Fruit fly (Drosophila melanogaster) whole organism, embryonic: ENCODE measurements around the gene Mst85C.

Experiments used
- Atf-2 ChIP-seq: fragments of 200-800 bp; sonication (Bioruptor generic); optimal IDR thresholded peaks from 2 replicates; lab custom pipeline; 2016; ENCODE audit warnings: missing biosample characterization, missing genetic modification characterization
- Bteb2 ChIP-seq: fragments of 200-800 bp; sonication (Bioruptor generic); optimal IDR thresholded peaks from 2 replicates; lab custom pipeline; 2016; ENCODE audit warnings: missing biosample characterization, missing genetic modification characterization
- CG10959 ChIP-seq: fragments of 200-800 bp; sonication (Bioruptor generic); IDR thresholded peaks from 2 replicates; pipeline ENCODE4 v1.3.6; 2022; ENCODE audit warnings: missing biosample characterization, missing genetic modification characterization
- CG11504 ChIP-seq: fragments of 200-800 bp; sonication (Bioruptor generic); optimal IDR thresholded peaks from 3 replicates; lab custom pipeline; 2019; ENCODE audit warnings: missing biosample characterization, mild to moderate bottlenecking, missing genetic modification characterization, moderate library complexity
- CG12942 ChIP-seq: fragments of 200-800 bp; sonication (Bioruptor generic); optimal IDR thresholded peaks from 3 replicates; lab custom pipeline; 2016; ENCODE audit warnings: missing biosample characterization, missing genetic modification characterization
- CG13775 ChIP-seq: fragments of 200-800 bp; sonication (Bioruptor generic); optimal IDR thresholded peaks from 3 replicates; lab custom pipeline; 2017; ENCODE audit warnings: missing biosample characterization, mild to moderate bottlenecking, missing genetic modification characterization
- CG14710 ChIP-seq: fragments of 200-800 bp; sonication (Bioruptor generic); optimal IDR thresholded peaks from 3 replicates; lab custom pipeline; 2019; ENCODE audit warnings: missing biosample characterization, mild to moderate bottlenecking, missing genetic modification characterization, moderate library complexity
- CG14860 ChIP-seq: fragments of 200-800 bp; sonication (Bioruptor generic); IDR thresholded peaks from 3 replicates; pipeline ENCODE4 v1.3.6; 2022; ENCODE audit warnings: missing biosample characterization, missing genetic modification characterization; ENCODE audit not compliant: partially characterized antibody
- CG15269 ChIP-seq: fragments of 200-800 bp; sonication (Bioruptor generic); optimal IDR thresholded peaks from 2 replicates; lab custom pipeline; 2018; ENCODE audit warnings: missing biosample characterization, mild to moderate bottlenecking, missing genetic modification characterization, moderate library complexity
- CG16815 ChIP-seq: fragments of 200-800 bp; sonication (Bioruptor generic); optimal IDR thresholded peaks from 3 replicates; lab custom pipeline; 2017; ENCODE audit warnings: missing biosample characterization, mild to moderate bottlenecking, missing genetic modification characterization
- CG17361 ChIP-seq: fragments of 200-800 bp; sonication (Bioruptor generic); IDR thresholded peaks from 3 replicates; pipeline ENCODE4 v1.3.6; 2022; ENCODE audit warnings: missing biosample characterization, missing genetic modification characterization
- CG2129 ChIP-seq: fragments of 200-800 bp; sonication (Bioruptor generic); IDR thresholded peaks from 2 replicates; pipeline ENCODE4 v1.3.6; 2022; ENCODE audit warnings: missing biosample characterization, missing genetic modification characterization; ENCODE audit not compliant: partially characterized antibody
- CG3407 ChIP-seq: fragments of 200-800 bp; sonication (Bioruptor generic); optimal IDR thresholded peaks from 2 replicates; lab custom pipeline; 2018; ENCODE audit warnings: missing biosample characterization, mild to moderate bottlenecking, missing genetic modification characterization
- CG3838 ChIP-seq: fragments of 200-800 bp; sonication (Bioruptor generic); optimal IDR thresholded peaks from 3 replicates; lab custom pipeline; 2016; ENCODE audit warnings: missing biosample characterization, missing genetic modification characterization
- CG7839 ChIP-seq: fragments of 200-800 bp; sonication (Bioruptor generic); optimal IDR thresholded peaks from 3 replicates; lab custom pipeline; 2018; ENCODE audit warnings: missing biosample characterization, mild to moderate bottlenecking, missing genetic modification characterization, moderate library complexity
- CTCF ChIP-seq: fragments of 200-800 bp; sonication (Bioruptor generic); optimal IDR thresholded peaks from 2 replicates; lab custom pipeline; 2017; ENCODE audit warnings: missing biosample characterization, mild to moderate bottlenecking, missing genetic modification characterization, moderate library complexity
- Camta ChIP-seq: fragments of 200-800 bp; sonication (Bioruptor generic); optimal IDR thresholded peaks from 2 replicates; lab custom pipeline; 2016; ENCODE audit warnings: missing biosample characterization, missing genetic modification characterization
- Fer2 ChIP-seq: fragments of 200-800 bp; sonication (Bioruptor generic); optimal IDR thresholded peaks from 2 replicates; lab custom pipeline; 2018; ENCODE audit warnings: missing biosample characterization, mild to moderate bottlenecking, missing genetic modification characterization, moderate library complexity
- Gug ChIP-seq: fragments of 200-800 bp; sonication (Bioruptor generic); IDR thresholded peaks from 4 replicates; pipeline ENCODE4 v1.3.6; 2022; ENCODE audit warnings: missing biosample characterization, missing genetic modification characterization
- H2.0 ChIP-seq: fragments of 200-800 bp; sonication (Bioruptor generic); IDR thresholded peaks from 2 replicates; pipeline ENCODE4 v1.3.6; 2022; ENCODE audit warnings: missing biosample characterization, missing genetic modification characterization
- HLH3B ChIP-seq: fragments of 200-800 bp; sonication (Bioruptor generic); IDR thresholded peaks from 2 replicates; pipeline ENCODE4 v1.3.6; 2022; ENCODE audit warnings: missing biosample characterization, missing genetic modification characterization
- HmgD ChIP-seq: fragments of 200-800 bp; sonication (Bioruptor generic); optimal IDR thresholded peaks from 3 replicates; lab custom pipeline; 2016; ENCODE audit warnings: missing biosample characterization, missing genetic modification characterization
- Hmx ChIP-seq: fragments of 200-800 bp; sonication (Bioruptor generic); optimal IDR thresholded peaks from 2 replicates; lab custom pipeline; 2016; ENCODE audit warnings: missing biosample characterization, missing genetic modification characterization
- Hr51 ChIP-seq, 2 experiments: fragments of 200-800 bp; sonication (Bioruptor generic); optimal IDR thresholded peaks; 2 replicates in 1 of 2; 3 replicates in 1 of 2; lab custom pipeline; 2016 to 2018; ENCODE audit warnings: missing biosample characterization in 2 of 2, missing genetic modification characterization in 2 of 2, mild to moderate bottlenecking in 1 of 2, moderate library complexity in 1 of 2
- Lim3 ChIP-seq: fragments of 200-800 bp; sonication (Bioruptor generic); IDR thresholded peaks from 2 replicates; pipeline ENCODE4 v1.3.6; 2022; ENCODE audit warnings: missing biosample characterization, missing genetic modification characterization
- Myb ChIP-seq: fragments of 200-800 bp; sonication (Bioruptor generic); optimal IDR thresholded peaks from 2 replicates; lab custom pipeline; 2016; ENCODE audit warnings: missing biosample characterization, missing genetic modification characterization
- NfI ChIP-seq: fragments of 200-800 bp; sonication (Bioruptor generic); optimal IDR thresholded peaks from 3 replicates; lab custom pipeline; 2018; ENCODE audit warnings: missing biosample characterization, mild to moderate bottlenecking, missing genetic modification characterization, moderate library complexity
- Sin3A ChIP-seq: fragments of >200 bp; optimal IDR thresholded peaks from 2 replicates; lab custom pipeline; 2018
- Sox102F ChIP-seq: fragments of 200-800 bp; sonication (Bioruptor generic); optimal IDR thresholded peaks from 2 replicates; lab custom pipeline; 2018; ENCODE audit warnings: missing biosample characterization, mild to moderate bottlenecking, missing genetic modification characterization, moderate library complexity
- Taf1 ChIP-seq: fragments of 200-800 bp; sonication (Bioruptor generic); IDR thresholded peaks from 2 replicates; pipeline ENCODE4 v1.3.6; 2022; ENCODE audit warnings: missing biosample characterization, missing genetic modification characterization
- bowl ChIP-seq: fragments of 200-800 bp; sonication (Bioruptor generic); IDR thresholded peaks from 2 replicates; pipeline ENCODE4 v1.3.6; 2022; ENCODE audit warnings: missing biosample characterization, missing genetic modification characterization
- chn ChIP-seq: fragments of 200-800 bp; sonication (Bioruptor generic); optimal IDR thresholded peaks from 2 replicates; lab custom pipeline; 2016; ENCODE audit warnings: missing biosample characterization, missing genetic modification characterization
- crol ChIP-seq: fragments of 200-800 bp; sonication (Bioruptor generic); IDR thresholded peaks from 2 replicates; pipeline ENCODE4 v1.3.6; 2022; ENCODE audit warnings: missing biosample characterization, missing genetic modification characterization
- dan ChIP-seq: fragments of 200-800 bp; sonication (Bioruptor generic); IDR thresholded peaks from 2 replicates; pipeline ENCODE4 v1.3.6; 2022; ENCODE audit warnings: missing biosample characterization, missing genetic modification characterization
- dati ChIP-seq: fragments of 200-800 bp; sonication (Bioruptor generic); IDR thresholded peaks from 2 replicates; pipeline ENCODE4 v1.3.6; 2022; ENCODE audit warnings: missing biosample characterization, missing genetic modification characterization
- eve ChIP-seq, 2 experiments: fragments of >200 bp; optimal IDR thresholded peaks; 2 replicates each; lab custom pipeline; 2017; ENCODE audit warnings: missing biosample characterization in 2 of 2, missing genetic modification characterization in 2 of 2
- gce ChIP-seq: fragments of 200-800 bp; sonication (Bioruptor generic); IDR thresholded peaks from 3 replicates; pipeline ENCODE4 v1.3.6; 2022; ENCODE audit warnings: missing biosample characterization, missing genetic modification characterization
- grau ChIP-seq: fragments of 200-800 bp; optimal IDR thresholded peaks from 3 replicates; lab custom pipeline; 2019; ENCODE audit warnings: missing biosample characterization, mild to moderate bottlenecking, missing genetic modification characterization, moderate library complexity
- gsb ChIP-seq: fragments of 200-800 bp; sonication (Bioruptor generic); IDR thresholded peaks from 2 replicates; pipeline ENCODE4 v1.3.6; 2022; ENCODE audit warnings: missing biosample characterization, missing genetic modification characterization
- lola ChIP-seq, 3 experiments: fragments of >200 bp in 2 of 3; fragments of 200-800 bp in 1 of 3; sonication (Bioruptor generic) in 1 of 3; optimal IDR thresholded peaks; 2 replicates each; lab custom pipeline; 2017 to 2019; ENCODE audit warnings: missing biosample characterization in 3 of 3, missing genetic modification characterization in 3 of 3, mild to moderate bottlenecking in 1 of 3, moderate library complexity in 1 of 3
- nmo ChIP-seq: fragments of 200-800 bp; sonication (Bioruptor generic); optimal IDR thresholded peaks from 2 replicates; lab custom pipeline; 2018; ENCODE audit warnings: missing biosample characterization, mild to moderate bottlenecking, missing genetic modification characterization, moderate library complexity
- odd ChIP-seq: fragments of 200-800 bp; sonication (Bioruptor generic); optimal IDR thresholded peaks from 2 replicates; lab custom pipeline; 2017; ENCODE audit warnings: missing biosample characterization, mild to moderate bottlenecking, missing genetic modification characterization
- p53 ChIP-seq: fragments of 200-800 bp; sonication (Bioruptor generic); optimal IDR thresholded peaks from 2 replicates; lab custom pipeline; 2016; ENCODE audit warnings: missing biosample characterization, missing genetic modification characterization
- pum ChIP-seq: fragments of 200-800 bp; sonication (Bioruptor generic); optimal IDR thresholded peaks from 2 replicates; lab custom pipeline; 2016; ENCODE audit warnings: missing biosample characterization, missing genetic modification characterization
- rib ChIP-seq: fragments of 200-800 bp; sonication (Bioruptor generic); IDR thresholded peaks from 2 replicates; pipeline ENCODE4 v1.3.6; 2022; ENCODE audit warnings: missing biosample characterization, missing genetic modification characterization
- run ChIP-seq: fragments of 200-800 bp; sonication (Bioruptor generic); optimal IDR thresholded peaks from 3 replicates; lab custom pipeline; 2018; ENCODE audit warnings: missing biosample characterization, mild to moderate bottlenecking, missing genetic modification characterization
- seq ChIP-seq: fragments of 200-800 bp; sonication (Bioruptor generic); IDR thresholded peaks from 2 replicates; pipeline ENCODE4 v1.3.6; 2022; ENCODE audit warnings: missing biosample characterization, missing genetic modification characterization
- stwl ChIP-seq: fragments of 200-800 bp; sonication (Bioruptor generic); optimal IDR thresholded peaks from 3 replicates; lab custom pipeline; 2018; ENCODE audit warnings: missing biosample characterization, mild to moderate bottlenecking, missing genetic modification characterization, moderate library complexity
- tll ChIP-seq, 2 experiments: fragments of 200-800 bp in 1 of 2; fragments of >200 bp in 1 of 2; sonication (Bioruptor generic) in 1 of 2; optimal IDR thresholded peaks; 2 replicates each; lab custom pipeline; 2017 to 2019; ENCODE audit warnings: missing biosample characterization in 2 of 2, missing genetic modification characterization in 2 of 2, mild to moderate bottlenecking in 1 of 2, moderate library complexity in 1 of 2
- ttk ChIP-seq: fragments of 200-800 bp; sonication (Bioruptor generic); IDR thresholded peaks from 2 replicates; pipeline ENCODE4 v2.1.2; 2022; ENCODE audit warnings: missing biosample characterization, missing genetic modification characterization
- vnd ChIP-seq: fragments of 200-800 bp; sonication (Bioruptor generic); IDR thresholded peaks from 3 replicates; pipeline ENCODE4 v1.3.6; 2022; ENCODE audit warnings: missing biosample characterization, missing genetic modification characterization; ENCODE audit not compliant: partially characterized antibody
- z ChIP-seq: fragments of 200-800 bp; sonication (Bioruptor generic); IDR thresholded peaks from 3 replicates; pipeline ENCODE4 v1.3.6; 2022; ENCODE audit warnings: missing biosample characterization, missing genetic modification characterization
- zen ChIP-seq: fragments of 200-800 bp; sonication (Bioruptor generic); optimal IDR thresholded peaks from 3 replicates; lab custom pipeline; 2018; ENCODE audit warnings: missing biosample characterization, mild to moderate bottlenecking, missing genetic modification characterization, moderate library complexity

The Mst85C gene

DNA sequence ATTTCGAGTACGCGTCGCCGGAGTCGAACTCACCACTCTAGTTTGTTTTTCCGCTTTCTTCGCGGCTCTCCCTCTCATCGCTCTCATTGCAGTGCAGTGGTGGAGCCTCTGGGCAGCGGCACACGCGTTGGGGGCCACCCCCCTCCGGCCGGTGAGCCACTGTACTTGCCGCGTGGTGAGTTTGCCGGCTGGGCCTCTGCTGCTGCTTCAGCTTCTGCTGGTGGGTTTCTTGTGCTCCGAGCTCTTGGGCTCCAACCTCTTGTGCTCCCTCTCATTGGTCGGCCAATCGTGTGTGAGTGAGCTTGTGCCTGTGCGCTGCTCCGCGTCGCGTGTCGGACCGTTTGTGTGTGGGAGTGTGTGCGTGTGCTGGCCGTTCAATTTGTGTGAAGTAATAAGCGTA, 4.6 kb downstream of the Mst85C start (continued):
- peak; percentile 31 for TF ChIP-seq NfI (GFP tag; lab: Kevin White, UChicago)
- TF ChIP-seq eve (GFP tag; optimal IDR thresholded peaks at IDR 0.05; lab: Kevin White, UChicago), result no peak
- TF ChIP-seq HmgD, result peak; percentile 80
- TF ChIP-seq vnd, result no peak
- TF ChIP-seq p53 (GFP tag; lab: Kevin White, UChicago), result no peak
- TF ChIP-seq dati (GFP tag; lab: Robert Waterston, UW), result no peak
- TF ChIP-seq CG3407 (GFP tag; lab: Kevin White, UChicago), result no peak
- no peak for TF ChIP-seq stwl
- TF ChIP-seq H2.0 (GFP tag; lab: Robert Waterston, UW), result no peak
- no peak for TF ChIP-seq CG2129 (GFP tag; lab: Robert Waterston, UW)
- TF ChIP-seq rib (GFP tag; lab: Robert Waterston, UW), result no peak
- no peak for TF ChIP-seq CG14860 (GFP tag; lab: Robert Waterston, UW)
- no peak for TF ChIP-seq nmo (GFP tag; lab: Kevin White, UChicago)
- no peak for TF ChIP-seq tll (GFP tag; optimal IDR thresholded peaks at IDR 0.05; lab: Kevin White, UChicago)
- peak; percentile 35 for TF ChIP-seq grau (tag; lab: Kevin White, UChicago)
- TF ChIP-seq gsb, result no peak
- no peak for TF ChIP-seq Hmx
- no peak for TF ChIP-seq CG10959 (GFP tag; lab: Robert Waterston, UW)
- peak; percentile 73 for TF ChIP-seq chn
- TF ChIP-seq seq (GFP tag; lab: Robert Waterston, UW), result no peak
- no peak for TF ChIP-seq gce (GFP tag; lab: Robert Waterston, UW)
- TF ChIP-seq z, result no peak
- TF ChIP-seq CTCF (GFP tag; lab: Kevin White, UChicago), result no peak
- peak; percentile 19 to 64 for TF ChIP-seq Hr51 (GFP tag; optimal IDR thresholded peaks at IDR 0.05; lab: Kevin White, UChicago)
- TF ChIP-seq Camta (GFP tag; lab: Kevin White, UChicago), result peak; percentile 56
- TF ChIP-seq pum (GFP tag; lab: Kevin White, UChicago), result no peak
- no peak for TF ChIP-seq bowl (GFP tag; lab: Robert Waterston, UW)
- no peak for TF ChIP-seq crol
- TF ChIP-seq Sox102F, result no peak
- peak; percentile 46 for TF ChIP-seq CG15269 (tag; lab: Kevin White, UChicago)
- no peak for TF ChIP-seq CG3838 (GFP tag; lab: Kevin White, UChicago)
- TF ChIP-seq CG11504, result peak; percentile 8
- no peak for TF ChIP-seq HLH3B (GFP tag; lab: Robert Waterston, UW)
- TF ChIP-seq Atf-2 (GFP tag; lab: Kevin White, UChicago), result peak; percentile 18
- peak; percentile 89 for TF ChIP-seq Gug (GFP tag; lab: Robert Waterston, UW)
- TF ChIP-seq run (tag; lab: Kevin White, UChicago), result no peak
- peak; percentile 21 for TF ChIP-seq Bteb2 (GFP tag; lab: Kevin White, UChicago)
- no peak for TF ChIP-seq Taf1 (GFP tag; lab: Robert Waterston, UW)
- TF ChIP-seq Sin3A (lab: Kevin White, UChicago), result no peak
- peak; percentile 32 for TF ChIP-seq Myb (GFP tag; lab: Kevin White, UChicago)
- no peak for TF ChIP-seq Lim3 (GFP tag; lab: Robert Waterston, UW)
- TF ChIP-seq CG14710, result no peak
- TF ChIP-seq zen (tag; lab: Kevin White, UChicago), result no peak
- no peak for TF ChIP-seq lola (GFP tag; optimal IDR thresholded peaks at IDR 0.05; lab: Kevin White, UChicago)
- TF ChIP-seq CG13775 (GFP tag; lab: Kevin White, UChicago), result no peak
- no peak for TF ChIP-seq ttk (GFP tag; lab: Robert Waterston, UW)
- TF ChIP-seq CG7839 (tag; lab: Kevin White, UChicago), result peak; percentile 24
- no peak for TF ChIP-seq dan (GFP tag; lab: Robert Waterston, UW)
- TF ChIP-seq CG17361, result no peak
- TF ChIP-seq odd (GFP tag; lab: Kevin White, UChicago), result no peak
- TF ChIP-seq Fer2 (tag; lab: Kevin White, UChicago), result no peak
- no peak for TF ChIP-seq CG16815 (GFP tag; lab: Kevin White, UChicago)
- TF ChIP-seq CG12942 (GFP tag; lab: Kevin White, UChicago), result peak; percentile 21
